Fruit fly (Drosophila melanogaster) whole organism, wandering third instar larva: Measurements from ENCODE around the gene CG14969.

ENCODE experiments used
- Abd-B ChIP-seq: fragments of >200 bp; optimal IDR thresholded peaks from 2 replicates; lab custom pipeline; 2017; ENCODE audit warnings: missing biosample characterization, missing genetic modification characterization
- CG32264 ChIP-seq: fragments of 200-800 bp; sonication (Bioruptor generic); optimal IDR thresholded peaks from 2 replicates; lab custom pipeline; 2016; ENCODE audit warnings: missing biosample characterization, missing genetic modification characterization
- CG9705 ChIP-seq: fragments of 200-800 bp; sonication (Bioruptor generic); optimal IDR thresholded peaks from 2 replicates; lab custom pipeline; 2018; ENCODE audit warnings: missing biosample characterization, mild to moderate bottlenecking, missing genetic modification characterization
- CrebA ChIP-seq: fragments of 200-800 bp; sonication (Bioruptor generic); optimal IDR thresholded peaks from 2 replicates; lab custom pipeline; 2016; ENCODE audit warnings: missing biosample characterization, mild to moderate bottlenecking, missing genetic modification characterization, borderline replicate concordance
- Dfd ChIP-seq: fragments of >200 bp; optimal IDR thresholded peaks from 2 replicates; lab custom pipeline; 2017; ENCODE audit warnings: missing biosample characterization, missing genetic modification characterization
- Dif ChIP-seq: fragments of 200-275, 200-300 bp; sonication (Bioruptor generic); optimal IDR thresholded peaks from 2 replicates; lab custom pipeline; 2018; ENCODE audit warnings: missing biosample characterization, missing genetic modification characterization; ENCODE audit not compliant: partially characterized antibody
- GATAd ChIP-seq: sonication (Bioruptor generic); optimal IDR thresholded peaks from 2 replicates; lab custom pipeline; 2016; ENCODE audit warnings: missing biosample characterization, missing genetic modification characterization
- HLH106 ChIP-seq: fragments of 200-800 bp; optimal IDR thresholded peaks from 3 replicates; lab custom pipeline; 2019; ENCODE audit warnings: missing biosample characterization, mild to moderate bottlenecking, missing genetic modification characterization, moderate library complexity
- Hnf4 ChIP-seq: fragments of 200-800 bp; sonication (Bioruptor generic); optimal IDR thresholded peaks from 2 replicates; lab custom pipeline; 2016; ENCODE audit warnings: missing biosample characterization, mild to moderate bottlenecking, missing genetic modification characterization
- Hr78 ChIP-seq: fragments of >200 bp; optimal IDR thresholded peaks from 2 replicates; lab custom pipeline; 2017; ENCODE audit warnings: missing biosample characterization, missing genetic modification characterization
- Hr83 ChIP-seq: fragments of 200-300 bp; sonication (Bioruptor generic); optimal IDR thresholded peaks from 2 replicates; lab custom pipeline; 2016; ENCODE audit warnings: missing biosample characterization, mild to moderate bottlenecking, missing genetic modification characterization, moderate library complexity; ENCODE audit not compliant: poor library complexity, severe bottlenecking
- Jra ChIP-seq: sonication (Bioruptor generic); optimal IDR thresholded peaks from 2 replicates; lab custom pipeline; 2016; ENCODE audit warnings: missing biosample characterization, missing genetic modification characterization
- Mio ChIP-seq: sonication (Bioruptor generic); optimal IDR thresholded peaks from 2 replicates; lab custom pipeline; 2016; ENCODE audit warnings: missing biosample characterization, missing genetic modification characterization
- Myc ChIP-seq: fragments of >200 bp; optimal IDR thresholded peaks from 2 replicates; lab custom pipeline; 2017
- N ChIP-seq: fragments of >200 bp; optimal IDR thresholded peaks from 2 replicates; lab custom pipeline; 2018; ENCODE audit warnings: missing biosample characterization, missing external identifiers, missing genetic modification characterization
- OdsH ChIP-seq: fragments of 200-800 bp; sonication (Bioruptor generic); optimal IDR thresholded peaks from 2 replicates; lab custom pipeline; 2016; ENCODE audit warnings: missing biosample characterization, mild to moderate bottlenecking, missing genetic modification characterization
- Rel ChIP-seq, 2 experiments: fragments of 200-800 bp; sonication (Bioruptor generic) in 1 of 2; optimal IDR thresholded peaks; 2 replicates in 1 of 2; 3 replicates in 1 of 2; lab custom pipeline; 2016 to 2019; ENCODE audit warnings: mild to moderate bottlenecking in 2 of 2, missing biosample characterization in 2 of 2, missing genetic modification characterization in 2 of 2, moderate library complexity in 1 of 2
- Sp1 ChIP-seq: fragments of 200-800 bp; sonication (Bioruptor generic); optimal IDR thresholded peaks from 3 replicates; lab custom pipeline; 2019; ENCODE audit warnings: missing biosample characterization, mild to moderate bottlenecking, missing genetic modification characterization, moderate library complexity
- Vsx2 ChIP-seq: fragments of 200-300, 225-300 bp; sonication (Bioruptor generic); optimal IDR thresholded peaks from 2 replicates; lab custom pipeline; 2018; ENCODE audit warnings: missing biosample characterization, missing genetic modification characterization; ENCODE audit not compliant: partially characterized antibody
- br ChIP-seq: fragments of 200-800 bp; sonication (Bioruptor generic); optimal IDR thresholded peaks from 2 replicates; lab custom pipeline; 2016; ENCODE audit warnings: missing biosample characterization, missing genetic modification characterization
- brk ChIP-seq: fragments of 200-800 bp; sonication (Bioruptor generic); optimal IDR thresholded peaks from 2 replicates; lab custom pipeline; 2016; ENCODE audit warnings: missing biosample characterization, mild to moderate bottlenecking, missing genetic modification characterization
- dl ChIP-seq, 2 experiments: fragments of 175-275, 200-275 bp in 1 of 2; fragments of 200-275 bp in 1 of 2; sonication (Bioruptor generic); optimal IDR thresholded peaks; lab custom pipeline; 2018; ENCODE audit warnings: mild to moderate bottlenecking in 2 of 2, missing biosample characterization in 2 of 2, missing genetic modification characterization in 2 of 2, moderate library complexity in 2 of 2; ENCODE audit not compliant: partially characterized antibody in 2 of 2, insufficient read depth in 1 of 2
- dmrt93B ChIP-seq: fragments of 200-800 bp; sonication (Bioruptor generic); optimal IDR thresholded peaks from 2 replicates; lab custom pipeline; 2018; ENCODE audit warnings: missing biosample characterization, mild to moderate bottlenecking, missing genetic modification characterization
- dsf ChIP-seq: sonication (Bioruptor generic); optimal IDR thresholded peaks from 2 replicates; lab custom pipeline; 2016; ENCODE audit warnings: missing biosample characterization, missing genetic modification characterization, borderline replicate concordance
- ey ChIP-seq: fragments of 200-800 bp; sonication (Bioruptor generic); optimal IDR thresholded peaks from 2 replicates; lab custom pipeline; 2016; ENCODE audit warnings: missing biosample characterization, missing genetic modification characterization
- foxo ChIP-seq, 2 experiments: fragments of 200-800 bp; sonication (Bioruptor generic); optimal IDR thresholded peaks; 2 replicates in 1 of 2; 3 replicates in 1 of 2; lab custom pipeline; 2016 to 2017; ENCODE audit warnings: missing biosample characterization in 2 of 2, missing genetic modification characterization in 2 of 2
- fru ChIP-seq: fragments of 200-800 bp; sonication (Bioruptor generic); optimal IDR thresholded peaks from 3 replicates; lab custom pipeline; 2016; ENCODE audit warnings: missing biosample characterization, mild to moderate bottlenecking, missing genetic modification characterization
- h ChIP-seq: fragments of 200-800 bp; sonication (Bioruptor generic); optimal IDR thresholded peaks from 3 replicates; lab custom pipeline; 2016; ENCODE audit warnings: missing biosample characterization, mild to moderate bottlenecking, missing genetic modification characterization
- jim ChIP-seq: fragments of 175-275, 200-325 bp; sonication (Bioruptor generic); optimal IDR thresholded peaks from 2 replicates; lab custom pipeline; 2016; ENCODE audit warnings: missing biosample characterization, mild to moderate bottlenecking, missing genetic modification characterization
- lola ChIP-seq: fragments of >200 bp; optimal IDR thresholded peaks from 2 replicates; lab custom pipeline; 2017; ENCODE audit warnings: missing biosample characterization, missing genetic modification characterization
- pan ChIP-seq: fragments of >200 bp; optimal IDR thresholded peaks from 2 replicates; lab custom pipeline; 2017
- psq ChIP-seq: fragments of 200-800 bp; sonication (Bioruptor generic); optimal IDR thresholded peaks from 3 replicates; lab custom pipeline; 2017; ENCODE audit warnings: missing biosample characterization, mild to moderate bottlenecking, missing genetic modification characterization, moderate library complexity
- rgr ChIP-seq: fragments of 200-800 bp; sonication (Bioruptor generic); optimal IDR thresholded peaks from 3 replicates; lab custom pipeline; 2016; ENCODE audit warnings: missing biosample characterization, mild to moderate bottlenecking, missing genetic modification characterization
- sage ChIP-seq: fragments of 200-800 bp; sonication (Bioruptor generic); optimal IDR thresholded peaks from 2 replicates; lab custom pipeline; 2016; ENCODE audit warnings: missing biosample characterization, mild to moderate bottlenecking, missing genetic modification characterization
- sv ChIP-seq: fragments of 200-800 bp; sonication (Bioruptor generic); optimal IDR thresholded peaks from 3 replicates; lab custom pipeline; 2016; ENCODE audit warnings: missing biosample characterization, missing genetic modification characterization
- tai ChIP-seq: sonication (Bioruptor generic); optimal IDR thresholded peaks from 2 replicates; lab custom pipeline; 2016; ENCODE audit warnings: missing biosample characterization, missing genetic modification characterization
- usp ChIP-seq: fragments of >200 bp; optimal IDR thresholded peaks from 2 replicates; lab custom pipeline; 2017; ENCODE audit warnings: missing biosample characterization, missing genetic modification characterization
- woc ChIP-seq: sonication (Bioruptor generic); optimal IDR thresholded peaks from 2 replicates; lab custom pipeline; 2016; ENCODE audit warnings: missing biosample characterization, mild to moderate bottlenecking, missing genetic modification characterization

The CG14969 gene

DNA sequence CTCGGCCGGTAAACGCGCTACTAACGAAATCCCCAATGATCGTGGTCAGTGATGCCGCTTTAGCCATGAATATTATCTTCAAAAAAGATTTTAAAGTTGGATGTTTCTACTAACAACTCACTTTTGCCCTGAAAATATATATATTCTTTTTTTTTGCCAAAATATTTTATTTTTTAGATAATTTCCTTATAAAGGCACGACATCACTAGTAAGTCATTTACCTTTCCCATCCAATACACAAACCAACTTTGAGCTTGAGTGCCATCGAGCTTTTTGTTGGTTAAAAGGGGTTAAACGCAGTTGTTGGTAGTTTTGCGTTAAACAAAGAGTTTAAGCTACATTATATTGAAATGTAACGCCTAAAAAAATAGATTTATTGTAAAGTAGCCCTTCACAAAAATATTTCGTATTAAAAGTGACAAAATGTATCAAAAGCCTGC is 31.7 kb downstream of the CG14969 start, which contains the start of gene CG14968:
TSS of gene CG14968 (minus strand) at position 26 of the 440 bp plus-strand sequence.
- TF ChIP-seq br (GFP tag; lab: Kevin White, UChicago) = peak; percentile 90
- peak; percentile 95 for TF ChIP-seq HLH106 (tag; lab: Kevin White, UChicago)
- TF ChIP-seq foxo (GFP tag; optimal IDR thresholded peaks at IDR 0.05; lab: Kevin White, UChicago) = peak; percentile 76 to 96
- peak; percentile 85 for TF ChIP-seq CrebA (GFP tag; lab: Kevin White, UChicago)
- peak; percentile 78 for TF ChIP-seq woc (GFP tag; lab: Kevin White, UChicago)
- peak; percentile 16 for TF ChIP-seq GATAd (GFP tag; lab: Kevin White, UChicago)
- no peak for TF ChIP-seq jim (GFP tag; lab: Kevin White, UChicago)
- TF ChIP-seq Dif (GFP tag; lab: Kevin White, UChicago) = no peak
- TF ChIP-seq Rel (GFP tag; optimal IDR thresholded peaks at IDR 0.05; lab: Kevin White, UChicago) = peak; percentile 70
- peak; percentile 92 for TF ChIP-seq Rel (tag; optimal IDR thresholded peaks at IDR 0.05; lab: Kevin White, UChicago)
- TF ChIP-seq usp (GFP tag; lab: Kevin White, UChicago) = no peak
- TF ChIP-seq Sp1 = peak; percentile 98
- peak; percentile 43 for TF ChIP-seq dsf (GFP tag; lab: Kevin White, UChicago)
- TF ChIP-seq psq (GFP tag; lab: Kevin White, UChicago) = peak; percentile 94
- TF ChIP-seq ey (GFP tag; lab: Kevin White, UChicago) = peak; percentile 91
- peak; percentile 83 for TF ChIP-seq Hr83
- TF ChIP-seq Hnf4 = peak; percentile 86
- TF ChIP-seq dmrt93B (GFP tag; lab: Kevin White, UChicago) = peak; percentile 92
- TF ChIP-seq Vsx2 (GFP tag; lab: Kevin White, UChicago) = no peak
- peak; percentile 96 for TF ChIP-seq sage
- TF ChIP-seq Jra (GFP tag; lab: Kevin White, UChicago) = peak; percentile 63
- TF ChIP-seq fru (GFP tag; lab: Kevin White, UChicago) = peak; percentile 92
- no peak for TF ChIP-seq Abd-B (GFP tag; lab: Kevin White, UChicago)
- peak; percentile 72 for TF ChIP-seq tai (GFP tag; lab: Kevin White, UChicago)
- peak; percentile 93 for TF ChIP-seq brk (GFP tag; lab: Kevin White, UChicago)
- no peak for TF ChIP-seq dl (GFP tag; optimal IDR thresholded peaks at IDR 0.05; lab: Kevin White, UChicago; ENCODE audit: insufficient read depth in 1 of 2, partially characterized antibody in 2 of 2)
- TF ChIP-seq pan = no peak
- peak; percentile 90 for TF ChIP-seq CG32264 (GFP tag; lab: Kevin White, UChicago)
- TF ChIP-seq h (GFP tag; lab: Kevin White, UChicago) = peak; percentile 99
- TF ChIP-seq CG9705 (GFP tag; lab: Kevin White, UChicago) = peak; percentile 86
- TF ChIP-seq Myc (lab: Kevin White, UChicago) = peak; percentile 93
- TF ChIP-seq sv (GFP tag; lab: Kevin White, UChicago) = peak; percentile 91
- TF ChIP-seq Hr78 = no peak
- no peak for TF ChIP-seq lola
- TF ChIP-seq N = no peak
- peak; percentile 26 for TF ChIP-seq Mio (GFP tag; lab: Kevin White, UChicago)
- peak; percentile 98 for TF ChIP-seq OdsH (GFP tag; lab: Kevin White, UChicago)
- TF ChIP-seq rgr (GFP tag; lab: Kevin White, UChicago) = peak; percentile 98
- TF ChIP-seq Dfd = no peak

DNA sequence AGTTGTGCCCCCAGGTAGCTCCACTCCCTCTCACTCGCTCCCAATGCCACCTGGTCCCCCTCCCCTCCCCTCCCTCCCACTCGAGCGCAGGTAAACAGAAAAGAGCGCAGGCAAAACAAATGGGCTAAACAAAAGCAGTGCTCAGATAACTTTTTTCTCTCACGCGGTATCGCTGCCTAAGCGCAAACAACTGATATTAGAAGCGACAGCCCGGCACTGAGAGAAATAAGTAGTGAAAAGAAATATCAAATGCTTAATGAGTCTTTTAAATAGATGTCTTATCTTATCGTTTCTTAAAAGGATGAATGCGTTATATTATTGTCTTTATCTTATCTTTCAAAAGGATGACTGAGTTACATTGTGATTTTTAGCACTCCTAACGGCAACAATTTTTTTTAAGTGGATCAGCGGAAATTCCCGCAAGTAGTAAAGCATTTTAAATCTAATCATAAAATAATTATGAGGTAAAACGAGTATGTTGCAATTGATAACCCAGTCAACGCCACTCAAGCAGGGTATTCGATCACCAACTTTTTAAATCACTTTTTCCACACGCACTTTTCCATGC is 33.5 kb downstream of the CG14969 start:
- TF ChIP-seq br (GFP tag; lab: Kevin White, UChicago) = peak; percentile 50
- TF ChIP-seq psq (GFP tag; lab: Kevin White, UChicago) = peak; percentile 47
- peak; percentile 77 for TF ChIP-seq fru (GFP tag; lab: Kevin White, UChicago)
- TF ChIP-seq rgr (GFP tag; lab: Kevin White, UChicago) = peak; percentile 79
- TF ChIP-seq lola = no peak
- TF ChIP-seq h (GFP tag; lab: Kevin White, UChicago) = peak; percentile 82
- peak; percentile 40 for TF ChIP-seq HLH106 (tag; lab: Kevin White, UChicago)
- no peak for TF ChIP-seq CG9705 (GFP tag; lab: Kevin White, UChicago)
- peak; percentile 13 for TF ChIP-seq CG32264 (GFP tag; lab: Kevin White, UChicago)
- TF ChIP-seq Hnf4 = peak; percentile 55
- TF ChIP-seq Hr83 = no peak
- TF ChIP-seq brk (GFP tag; lab: Kevin White, UChicago) = peak; percentile 32
- TF ChIP-seq Myc (lab: Kevin White, UChicago) = no peak
- no peak for TF ChIP-seq Rel (GFP tag; optimal IDR thresholded peaks at IDR 0.05; lab: Kevin White, UChicago)
- TF ChIP-seq Rel (tag; optimal IDR thresholded peaks at IDR 0.05; lab: Kevin White, UChicago) = peak; percentile 8
- TF ChIP-seq dmrt93B (GFP tag; lab: Kevin White, UChicago) = no peak
- no peak for TF ChIP-seq Dfd
- TF ChIP-seq GATAd (GFP tag; lab: Kevin White, UChicago) = no peak
- TF ChIP-seq dsf (GFP tag; lab: Kevin White, UChicago) = no peak
- peak; percentile 45 for TF ChIP-seq Sp1
- TF ChIP-seq Abd-B (GFP tag; lab: Kevin White, UChicago) = no peak
- peak; percentile 76 for TF ChIP-seq ey (GFP tag; lab: Kevin White, UChicago)
- peak in 1 of 2 experiments; percentile 82 for TF ChIP-seq foxo (GFP tag; optimal IDR thresholded peaks at IDR 0.05; lab: Kevin White, UChicago)
- no peak for TF ChIP-seq Dif (GFP tag; lab: Kevin White, UChicago)
- TF ChIP-seq CrebA (GFP tag; lab: Kevin White, UChicago) = peak; percentile 61
- no peak for TF ChIP-seq usp (GFP tag; lab: Kevin White, UChicago)
- peak; percentile 68 for TF ChIP-seq OdsH (GFP tag; lab: Kevin White, UChicago)
- no peak for TF ChIP-seq Vsx2 (GFP tag; lab: Kevin White, UChicago)
- peak; percentile 86 for TF ChIP-seq sv (GFP tag; lab: Kevin White, UChicago)
- no peak for TF ChIP-seq jim (GFP tag; lab: Kevin White, UChicago)
- peak; percentile 14 for TF ChIP-seq woc (GFP tag; lab: Kevin White, UChicago)
- TF ChIP-seq Jra (GFP tag; lab: Kevin White, UChicago) = no peak
- TF ChIP-seq tai (GFP tag; lab: Kevin White, UChicago) = peak; percentile 35
- no peak for TF ChIP-seq N
- TF ChIP-seq Mio (GFP tag; lab: Kevin White, UChicago) = no peak
- no peak for TF ChIP-seq pan
- TF ChIP-seq dl (GFP tag; optimal IDR thresholded peaks at IDR 0.05; lab: Kevin White, UChicago; ENCODE audit: insufficient read depth in 1 of 2, partially characterized antibody in 2 of 2) = no peak
- TF ChIP-seq sage = no peak
- no peak for TF ChIP-seq Hr78
